Fruit fly (Drosophila melanogaster) whole organism, embryonic: ENCODE data around the gene ss.

Experiments used
- Atf6 ChIP-seq: fragments of 200-800 bp; sonication (Bioruptor generic); IDR thresholded peaks from 2 replicates; pipeline ENCODE4 v1.3.6; 2022; ENCODE audit warnings: missing biosample characterization, missing genetic modification characterization
- CG11398 ChIP-seq: fragments of 200-800 bp; sonication (Bioruptor generic); optimal IDR thresholded peaks from 2 replicates; lab custom pipeline; 2016; ENCODE audit warnings: missing biosample characterization, missing genetic modification characterization
- CG11504 ChIP-seq: fragments of 200-800 bp; sonication (Bioruptor generic); optimal IDR thresholded peaks from 3 replicates; lab custom pipeline; 2019; ENCODE audit warnings: missing biosample characterization, mild to moderate bottlenecking, missing genetic modification characterization, moderate library complexity
- CG11723 ChIP-seq: fragments of 200-800 bp; sonication (Bioruptor generic); optimal IDR thresholded peaks from 2 replicates; lab custom pipeline; 2017; ENCODE audit warnings: missing biosample characterization, mild to moderate bottlenecking, missing genetic modification characterization
- CG12236 ChIP-seq: fragments of 200-800 bp; sonication (Bioruptor generic); optimal IDR thresholded peaks from 2 replicates; lab custom pipeline; 2016; ENCODE audit warnings: missing biosample characterization, missing genetic modification characterization
- CG14667 ChIP-seq: fragments of 200-800 bp; sonication (Bioruptor generic); IDR thresholded peaks from 2 replicates; pipeline ENCODE4 v1.3.6; 2022; ENCODE audit warnings: missing biosample characterization, missing genetic modification characterization
- CG14710 ChIP-seq: fragments of 200-800 bp; sonication (Bioruptor generic); optimal IDR thresholded peaks from 3 replicates; lab custom pipeline; 2019; ENCODE audit warnings: missing biosample characterization, mild to moderate bottlenecking, missing genetic modification characterization, moderate library complexity
- CG14860 ChIP-seq: fragments of 200-800 bp; sonication (Bioruptor generic); IDR thresholded peaks from 3 replicates; pipeline ENCODE4 v1.3.6; 2022; ENCODE audit warnings: missing biosample characterization, missing genetic modification characterization; ENCODE audit not compliant: partially characterized antibody
- CG18476 ChIP-seq: fragments of 200-800 bp; sonication (Bioruptor generic); optimal IDR thresholded peaks from 2 replicates; lab custom pipeline; 2016; ENCODE audit warnings: missing biosample characterization, mild to moderate bottlenecking, missing genetic modification characterization
- CG2116 ChIP-seq: fragments of 200-800 bp; sonication (Bioruptor generic); optimal IDR thresholded peaks from 3 replicates; lab custom pipeline; 2018; ENCODE audit warnings: missing biosample characterization, mild to moderate bottlenecking, missing genetic modification characterization
- CG2889 ChIP-seq: fragments of 200-800 bp; sonication (Bioruptor generic); IDR thresholded peaks from 3 replicates; pipeline ENCODE4 v1.3.6; 2022; ENCODE audit warnings: missing biosample characterization, missing genetic modification characterization
- CG34224 ChIP-seq: fragments of 200-800 bp; sonication (Bioruptor generic); IDR thresholded peaks from 3 replicates; pipeline ENCODE4 v1.3.6; 2022; ENCODE audit warnings: missing biosample characterization, missing genetic modification characterization; ENCODE audit not compliant: partially characterized antibody
- CG34422 ChIP-seq: fragments of 200-800 bp; sonication (Bioruptor generic); IDR thresholded peaks from 3 replicates; pipeline ENCODE4 v1.3.6; 2022; ENCODE audit warnings: missing biosample characterization, missing genetic modification characterization
- CG4617 ChIP-seq: fragments of 200-800 bp; sonication (Bioruptor generic); optimal IDR thresholded peaks from 3 replicates; lab custom pipeline; 2016; ENCODE audit warnings: missing biosample characterization, missing genetic modification characterization, borderline replicate concordance
- CG5180 ChIP-seq: fragments of 200-800 bp; sonication (Bioruptor generic); optimal IDR thresholded peaks from 3 replicates; lab custom pipeline; 2017; ENCODE audit warnings: missing biosample characterization, missing genetic modification characterization, mild to moderate bottlenecking, moderate library complexity, missing genetic modification reagents
- CG5245 ChIP-seq: fragments of 200-800 bp; sonication (Bioruptor generic); optimal IDR thresholded peaks from 3 replicates; lab custom pipeline; 2016; ENCODE audit warnings: missing biosample characterization, missing genetic modification characterization
- CG6765 ChIP-seq: fragments of 200-800 bp; sonication (Bioruptor generic); optimal IDR thresholded peaks from 3 replicates; lab custom pipeline; 2017; ENCODE audit warnings: missing biosample characterization, mild to moderate bottlenecking, missing genetic modification characterization
- CG7271 ChIP-seq: fragments of 200-800 bp; sonication (Bioruptor generic); optimal IDR thresholded peaks from 2 replicates; lab custom pipeline; 2018; ENCODE audit warnings: missing biosample characterization, mild to moderate bottlenecking, missing genetic modification characterization, moderate library complexity
- CG8290 ChIP-seq, 3 experiments: fragments of 200-800 bp; sonication (Bioruptor generic); optimal IDR thresholded peaks; 2 replicates each; lab custom pipeline; 2016 to 2019; ENCODE audit warnings: missing biosample characterization in 3 of 3, missing genetic modification characterization in 3 of 3, mild to moderate bottlenecking in 2 of 3, moderate library complexity in 1 of 3
- CG9932 ChIP-seq: fragments of 200-800 bp; sonication (Bioruptor generic); IDR thresholded peaks from 2 replicates; pipeline ENCODE4 v1.3.6; 2022; ENCODE audit warnings: missing biosample characterization, missing genetic modification characterization
- CrebB ChIP-seq: fragments of 200-800 bp; sonication (Bioruptor generic); optimal IDR thresholded peaks from 3 replicates; lab custom pipeline; 2018; ENCODE audit warnings: missing biosample characterization, mild to moderate bottlenecking, missing genetic modification characterization
- D19A ChIP-seq: fragments of 200-800 bp; optimal IDR thresholded peaks from 3 replicates; lab custom pipeline; 2019; ENCODE audit warnings: missing biosample characterization, mild to moderate bottlenecking, missing genetic modification characterization, moderate library complexity
- Doc2 ChIP-seq: fragments of 200-800 bp; sonication (Bioruptor generic); IDR thresholded peaks from 2 replicates; pipeline ENCODE4 v1.3.6; 2022; ENCODE audit warnings: missing biosample characterization, missing genetic modification characterization
- ERR ChIP-seq: fragments of 200-800 bp; sonication (Bioruptor generic); optimal IDR thresholded peaks from 2 replicates; lab custom pipeline; 2016; ENCODE audit warnings: missing biosample characterization, missing genetic modification characterization
- Fer2 ChIP-seq: fragments of 200-800 bp; sonication (Bioruptor generic); optimal IDR thresholded peaks from 2 replicates; lab custom pipeline; 2018; ENCODE audit warnings: missing biosample characterization, mild to moderate bottlenecking, missing genetic modification characterization, moderate library complexity
- HLHmδ ChIP-seq: fragments of 200-800 bp; sonication (Bioruptor generic); optimal IDR thresholded peaks from 2 replicates; lab custom pipeline; 2018; ENCODE audit warnings: missing biosample characterization, mild to moderate bottlenecking, missing genetic modification characterization, moderate library complexity
- Hr78 ChIP-seq, 2 experiments: fragments of 200-800 bp in 1 of 2; fragments of >200 bp in 1 of 2; sonication (Bioruptor generic) in 1 of 2; optimal IDR thresholded peaks; 2 replicates each; lab custom pipeline; 2017 to 2019; ENCODE audit warnings: missing biosample characterization in 2 of 2, missing genetic modification characterization in 2 of 2, mild to moderate bottlenecking in 1 of 2, moderate library complexity in 1 of 2
- Jarid2 ChIP-seq: fragments of 200-800 bp; sonication (Bioruptor generic); optimal IDR thresholded peaks from 3 replicates; lab custom pipeline; 2017; ENCODE audit warnings: mild to moderate bottlenecking, missing biosample characterization, missing genetic modification reagents, missing genetic modification characterization
- Lhr ChIP-seq: fragments of 200-800 bp; sonication (Bioruptor generic); optimal IDR thresholded peaks from 3 replicates; lab custom pipeline; 2017; ENCODE audit warnings: mild to moderate bottlenecking, missing biosample characterization, missing genetic modification reagents, missing genetic modification characterization
- Six4 ChIP-seq: fragments of 200-800 bp; sonication (Bioruptor generic); optimal IDR thresholded peaks from 2 replicates; lab custom pipeline; 2016; ENCODE audit warnings: missing biosample characterization, missing genetic modification characterization
- ase ChIP-seq: fragments of 200-800 bp; sonication (Bioruptor generic); IDR thresholded peaks from 3 replicates; pipeline ENCODE4 v1.3.6; 2022; ENCODE audit warnings: missing biosample characterization, missing genetic modification characterization
- ash1 ChIP-seq: fragments of 200-800 bp; sonication (Bioruptor generic); optimal IDR thresholded peaks from 2 replicates; lab custom pipeline; 2018; ENCODE audit warnings: missing biosample characterization, mild to moderate bottlenecking, missing genetic modification characterization
- bigmax ChIP-seq: fragments of 200-800 bp; sonication (Bioruptor generic); optimal IDR thresholded peaks from 2 replicates; lab custom pipeline; 2018; ENCODE audit warnings: missing biosample characterization, mild to moderate bottlenecking, missing genetic modification characterization
- chinmo ChIP-seq: fragments of 200-800 bp; sonication (Bioruptor generic); IDR thresholded peaks from 4 replicates; pipeline ENCODE4 v1.3.6; 2022; ENCODE audit warnings: missing biosample characterization, missing genetic modification characterization; ENCODE audit not compliant: partially characterized antibody
- dysf ChIP-seq: fragments of 200-800 bp; sonication (Bioruptor generic); IDR thresholded peaks from 3 replicates; pipeline ENCODE4 v1.3.6; 2022; ENCODE audit warnings: missing biosample characterization, missing genetic modification characterization
- ewg ChIP-seq: fragments of 200-800 bp; sonication (Bioruptor generic); optimal IDR thresholded peaks from 3 replicates; lab custom pipeline; 2017; ENCODE audit warnings: mild to moderate bottlenecking, missing biosample characterization, missing genetic modification reagents, missing genetic modification characterization
- fru ChIP-seq: fragments of >200 bp; optimal IDR thresholded peaks from 2 replicates; lab custom pipeline; 2017
- grau ChIP-seq: fragments of 200-800 bp; optimal IDR thresholded peaks from 3 replicates; lab custom pipeline; 2019; ENCODE audit warnings: missing biosample characterization, mild to moderate bottlenecking, missing genetic modification characterization, moderate library complexity
- her ChIP-seq: fragments of 200-800 bp; sonication (Bioruptor generic); optimal IDR thresholded peaks from 2 replicates; lab custom pipeline; 2016; ENCODE audit warnings: missing biosample characterization, missing genetic modification characterization
- lab ChIP-seq: fragments of 200-800 bp; sonication (Bioruptor generic); optimal IDR thresholded peaks from 3 replicates; lab custom pipeline; 2017; ENCODE audit warnings: missing biosample characterization, missing genetic modification characterization, mild to moderate bottlenecking, moderate library complexity, missing genetic modification reagents
- lbe ChIP-seq: fragments of 200-800 bp; sonication (Bioruptor generic); optimal IDR thresholded peaks from 2 replicates; lab custom pipeline; 2016; ENCODE audit warnings: missing biosample characterization, mild to moderate bottlenecking, missing genetic modification characterization
- nerfin-2 ChIP-seq: fragments of 200-800 bp; sonication (Bioruptor generic); IDR thresholded peaks from 2 replicates; pipeline ENCODE4 v1.3.6; 2022; ENCODE audit warnings: missing biosample characterization, missing genetic modification characterization; ENCODE audit not compliant: partially characterized antibody
- pita ChIP-seq: fragments of 200-800 bp; sonication (Bioruptor generic); optimal IDR thresholded peaks from 2 replicates; lab custom pipeline; 2017; ENCODE audit warnings: missing biosample characterization, mild to moderate bottlenecking, missing genetic modification characterization
- repo ChIP-seq: fragments of 200-800 bp; sonication (Bioruptor generic); optimal IDR thresholded peaks from 2 replicates; lab custom pipeline; 2016; ENCODE audit warnings: missing biosample characterization, missing genetic modification characterization
- sob ChIP-seq: fragments of 200-800 bp; sonication (Bioruptor generic); IDR thresholded peaks from 2 replicates; pipeline ENCODE4 v1.3.6; 2022; ENCODE audit warnings: missing biosample characterization, missing genetic modification characterization
- toy ChIP-seq: fragments of 200-800 bp; sonication (Bioruptor generic); IDR thresholded peaks from 2 replicates; pipeline ENCODE4 v1.3.6; 2022; ENCODE audit warnings: missing biosample characterization, missing genetic modification characterization
- twi ChIP-seq: fragments of 200-800 bp; optimal IDR thresholded peaks from 2 replicates; lab custom pipeline; 2019; ENCODE audit warnings: missing biosample characterization, mild to moderate bottlenecking, missing genetic modification characterization, moderate library complexity
- unpg ChIP-seq: fragments of 200-800 bp; sonication (Bioruptor generic); optimal IDR thresholded peaks from 3 replicates; lab custom pipeline; 2018; ENCODE audit warnings: missing biosample characterization, mild to moderate bottlenecking, missing genetic modification characterization, moderate library complexity

ss gene

DNA sequence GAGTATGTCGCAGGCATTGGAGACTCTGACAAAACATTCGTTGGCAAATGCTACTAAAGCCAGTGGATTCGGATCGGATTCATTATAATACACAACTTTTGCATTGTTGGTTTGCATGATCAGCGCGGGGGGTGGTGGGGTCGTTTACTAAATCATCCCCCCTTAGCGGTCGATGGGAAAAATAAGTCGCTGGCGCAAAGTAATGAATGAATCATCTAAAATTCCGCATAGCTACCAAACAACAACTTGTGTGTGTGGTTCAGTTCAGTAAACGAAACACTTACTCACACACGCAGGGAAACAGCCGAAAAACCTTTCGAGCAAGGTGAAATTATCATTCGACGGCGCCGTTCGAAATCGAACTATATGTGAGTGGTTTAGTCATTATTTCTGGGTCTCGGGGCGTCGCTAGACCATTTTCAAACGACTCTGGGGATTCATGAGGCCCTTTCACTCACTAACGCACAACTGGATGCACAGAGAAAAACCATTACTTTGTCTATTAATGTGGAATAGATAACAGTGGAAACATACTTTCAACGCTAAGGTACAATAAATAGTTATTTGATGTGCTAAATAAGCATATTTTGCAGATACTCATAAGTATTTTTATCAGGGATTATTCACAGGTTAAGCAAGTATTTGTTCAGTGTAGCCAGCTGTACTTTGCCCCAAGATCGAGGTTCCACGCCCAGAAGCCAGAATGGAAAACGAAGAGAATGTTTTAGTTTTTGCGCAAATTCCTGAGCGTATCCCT is 45.1 kb upstream of the ss start (continued):
- TF ChIP-seq CG4617 (GFP tag; lab: Kevin White, UChicago) (no peak), ash1 (no peak), CG5180 (GFP tag; lab: Kevin White, UChicago) (no peak), CG11504 (tag; lab: Kevin White, UChicago) (peak; percentile 53), Fer2 (tag; lab: Kevin White, UChicago) (peak; percentile 7), CG18476 (GFP tag; lab: Kevin White, UChicago) (no peak), grau (tag; lab: Kevin White, UChicago) (peak; percentile 60), CG34224 (GFP tag; lab: Robert Waterston, UW) (no peak), Jarid2 (GFP tag; lab: Kevin White, UChicago) (no peak), CG11398 (no peak), ase (peak; percentile 82), Atf6 (peak; percentile 57; the same call in 1 of the 2 replicates), her (GFP tag; lab: Kevin White, UChicago) (peak; percentile 57), HLHmδ (GFP tag; lab: Kevin White, UChicago) (no peak), CG12236 (peak; percentile 10), CG34422 (GFP tag; lab: Robert Waterston, UW) (peak; percentile 17; the same call in 2 of the 3 replicates), CG14667 (GFP tag; lab: Robert Waterston, UW) (peak; percentile 80), unpg (GFP tag; lab: Kevin White, UChicago) (peak; percentile 90), dysf (peak; percentile 76), CG6765 (GFP tag; lab: Kevin White, UChicago) (no peak), Lhr (GFP tag; lab: Kevin White, UChicago) (no peak), lbe (GFP tag; lab: Kevin White, UChicago) (no peak), toy (peak; percentile 65), nerfin-2 (no peak), fru (lab: Kevin White, UChicago) (no peak), CG2889 (GFP tag; lab: Robert Waterston, UW) (peak; percentile 67; the same call in 2 of the 3 replicates), ERR (GFP tag; lab: Kevin White, UChicago) (peak; percentile 46), CG2116 (GFP tag; lab: Kevin White, UChicago) (no peak), bigmax (no peak), CG11723 (GFP tag; lab: Kevin White, UChicago) (no peak), CG9932 (GFP tag; lab: Robert Waterston, UW) (peak; percentile 29; the same call in 1 of the 2 replicates), CG14860 (no peak), chinmo (0 out of 4 replicates have a peak, but pooled peaks have one; percentile 41), twi (tag; lab: Kevin White, UChicago) (no peak), D19A (tag; lab: Kevin White, UChicago) (peak; percentile 46), repo (GFP tag; lab: Kevin White, UChicago) (no peak), CrebB (tag; lab: Kevin White, UChicago) (peak; percentile 67), Hr78 (GFP tag; optimal IDR thresholded peaks at IDR 0.05; lab: Kevin White, UChicago) (peak in 1 of 2 experiments; percentile 60), CG5245 (GFP tag; lab: Kevin White, UChicago) (peak; percentile 57), CG7271 (tag; lab: Kevin White, UChicago) (no peak), Six4 (GFP tag; lab: Kevin White, UChicago) (peak; percentile 28), pita (GFP tag; lab: Kevin White, UChicago) (no peak), CG14710 (peak; percentile 54), Doc2 (no peak), CG8290 (GFP tag; optimal IDR thresholded peaks at IDR 0.05; lab: Kevin White, UChicago) (no peak), CG8290 (tag; optimal IDR thresholded peaks at IDR 0.05; lab: Kevin White, UChicago) (peak in 1 of 2 experiments; percentile 97), ewg (GFP tag; lab: Kevin White, UChicago) (peak; percentile 46), lab (GFP tag; lab: Kevin White, UChicago) (peak; percentile 56), sob (GFP tag; lab: Robert Waterston, UW) (peak; percentile 66)
